Worm (Caenorhabditis elegans) whole organism, L1 larva: ENCODE measurements around the gene F08B12.11.

Experiments
- ama-1 ChIP-seq: fragments of 150-350 bp; optimal IDR thresholded peaks from 2 replicates; lab custom pipeline; 2014
- ces-1 ChIP-seq: fragments of 150-350 bp; optimal IDR thresholded peaks from 2 replicates; lab custom pipeline; 2014; ENCODE audit warnings: missing biosample characterization, missing genetic modification reagents, missing genetic modification characterization
- egl-27 ChIP-seq, 2 experiments: fragments of 150-350 bp in 1 of 2; sonication (generic microtip); optimal IDR thresholded peaks; 3 replicates each; lab custom pipeline; 2017 to 2018; ENCODE audit warnings: missing biosample characterization in 2 of 2, missing genetic modification characterization in 2 of 2, missing genetic modification reagents in 2 of 2
- lin-39 ChIP-seq: fragments of 150-350 bp; optimal IDR thresholded peaks from 2 replicates; lab custom pipeline; 2014; ENCODE audit warnings: missing biosample characterization, missing genetic modification reagents, missing genetic modification characterization
- nhr-28 ChIP-seq: fragments of 150-350 bp; optimal IDR thresholded peaks from 2 replicates; lab custom pipeline; 2014; ENCODE audit warnings: missing biosample characterization, missing genetic modification characterization
- nhr-76 ChIP-seq: sonication (generic microtip); optimal IDR thresholded peaks from 2 replicates; lab custom pipeline; 2017; ENCODE audit warnings: missing biosample characterization, missing genetic modification characterization
- nhr-84 ChIP-seq: sonication (generic microtip); optimal IDR thresholded peaks from 2 replicates; lab custom pipeline; 2017; ENCODE audit warnings: missing biosample characterization, missing genetic modification characterization
- nhr-85 ChIP-seq: sonication (generic microtip); peaks from one replicate; lab custom pipeline; 2016; ENCODE audit warnings: missing genetic modification characterization, inconsistent platforms, missing compliant biosample characterization
- skn-1 ChIP-seq: fragments of 150-350 bp; optimal IDR thresholded peaks from 2 replicates; lab custom pipeline; 2014; ENCODE audit warnings: missing biosample characterization, missing genetic modification characterization
- swsn-7 ChIP-seq: sonication (generic microtip); optimal IDR thresholded peaks from 2 replicates; lab custom pipeline; 2016; ENCODE audit warnings: missing genetic modification characterization, missing compliant biosample characterization
- unc-86 ChIP-seq: sonication (generic microtip); optimal IDR thresholded peaks from 2 replicates; lab custom pipeline; 2016; ENCODE audit warnings: missing genetic modification characterization, missing compliant biosample characterization

- TF ChIP-seq unc-86 (no peak), nhr-84 (no peak), swsn-7 (tag; lab: Kevin White, UChicago) (no peak), egl-27 (tag; optimal IDR thresholded peaks at IDR 0.05; lab: Kevin White, UChicago) (no peak), nhr-76 (tag; lab: Kevin White, UChicago) (no peak), lin-39 (tag; lab: Kevin White, UChicago) (no peak), skn-1 (tag; lab: Kevin White, UChicago) (no peak), nhr-85 (no peak), nhr-28 (tag; lab: Kevin White, UChicago) (no peak), ama-1 (lab: Kevin White, UChicago) (no peak), ces-1 (GFP tag; lab: Kevin White, UChicago) (no peak)
Observed at ce11 chrX:11426647-11427046, 41.8 kb downstream of the F08B12.11 start.
